Worm (Caenorhabditis elegans) whole organism, L4 larva: ENCODE measurements around the gene spp-22.

Source experiments
- D1046.2 ChIP-seq: fragments of 200-800 bp; sonication (Bioruptor generic); IDR thresholded peaks from 2 replicates; pipeline ENCODE4 v1.3.6; 2022; ENCODE audit warnings: missing genetic modification characterization, missing compliant biosample characterization
- F10B5.3 ChIP-seq: sonication (generic microtip); optimal IDR thresholded peaks from 2 replicates; lab custom pipeline; 2016; ENCODE audit warnings: mild to moderate bottlenecking, missing genetic modification characterization, missing compliant biosample characterization
- F26F4.8 ChIP-seq: fragments of 200-800 bp; sonication (Bioruptor generic); conservative IDR thresholded peaks from 2 replicates; pipeline ENCODE4 v1.3.6; 2022; ENCODE audit warnings: missing genetic modification characterization, missing compliant biosample characterization
- F49E8.2 ChIP-seq: sonication (generic microtip); optimal IDR thresholded peaks from 2 replicates; lab custom pipeline; 2016; ENCODE audit warnings: missing compliant biosample characterization, mild to moderate bottlenecking, missing genetic modification characterization, borderline replicate concordance
- R02D3.7 ChIP-seq: fragments of 150-350 bp; sonication (generic microtip); optimal IDR thresholded peaks from 3 replicates; lab custom pipeline; 2014; ENCODE audit warnings: missing biosample characterization, missing genetic modification characterization
- T26A8.4 ChIP-seq: fragments of 200-800 bp; sonication (Bioruptor generic); IDR thresholded peaks from 2 replicates; pipeline ENCODE4 v1.3.6; 2022; ENCODE audit warnings: missing genetic modification characterization, missing compliant biosample characterization
- ZK546.5 ChIP-seq, 2 experiments: sonication (generic microtip); optimal IDR thresholded peaks; 2 replicates each; lab custom pipeline; 2017; ENCODE audit warnings: missing biosample characterization in 2 of 2, missing genetic modification characterization in 2 of 2
- aha-1 ChIP-seq: fragments of 150-350 bp; peaks from one replicate; lab custom pipeline; 2014; ENCODE audit warnings: missing biosample characterization, missing genetic modification characterization
- ama-1 ChIP-seq: fragments of 150-350 bp; optimal IDR thresholded peaks from 2 replicates; lab custom pipeline; 2014; ENCODE audit warnings: inconsistent platforms, mixed read lengths
- arid-1 ChIP-seq: fragments of 200-800 bp; sonication (Bioruptor generic); conservative IDR thresholded peaks from 2 replicates; pipeline ENCODE4 v1.3.6; 2022; ENCODE audit warnings: missing genetic modification reagents, missing genetic modification characterization, missing compliant biosample characterization
- attf-4 ChIP-seq: sonication (generic microtip); optimal IDR thresholded peaks from 3 replicates; lab custom pipeline; 2017; ENCODE audit warnings: missing biosample characterization, missing genetic modification characterization
- ceh-32 ChIP-seq: sonication (generic microtip); optimal IDR thresholded peaks from 2 replicates; lab custom pipeline; 2016; ENCODE audit warnings: mild to moderate bottlenecking, missing genetic modification characterization, missing compliant biosample characterization; ENCODE audit not compliant: poor library complexity
- ceh-44 ChIP-seq: fragments of 200-800 bp; sonication (Bioruptor generic); IDR thresholded peaks from 2 replicates; pipeline ENCODE4 v1.3.6; 2022; ENCODE audit warnings: missing genetic modification reagents, missing genetic modification characterization, missing compliant biosample characterization
- ceh-62 ChIP-seq: sonication (generic microtip); optimal IDR thresholded peaks from 2 replicates; lab custom pipeline; 2017; ENCODE audit warnings: missing biosample characterization, missing genetic modification characterization
- daf-12 ChIP-seq: fragments of 150-350 bp; optimal IDR thresholded peaks from 2 replicates; lab custom pipeline; 2014; ENCODE audit warnings: missing biosample characterization, missing genetic modification reagents, missing genetic modification characterization
- daf-16 ChIP-seq, 3 experiments: sonication (generic microtip); optimal IDR thresholded peaks; 2 replicates each; lab custom pipeline; 2016 to 2017; ENCODE audit warnings: missing genetic modification characterization in 3 of 3, missing genetic modification reagents in 3 of 3, mild to moderate bottlenecking in 2 of 3, missing compliant biosample characterization in 2 of 3, missing biosample characterization in 1 of 3, moderate library complexity in 1 of 3
- daf-8 ChIP-seq: fragments of 200-800 bp; sonication (Bioruptor generic); IDR thresholded peaks from 2 replicates; pipeline ENCODE4 v1.3.6; 2022; ENCODE audit warnings: missing genetic modification characterization, missing compliant biosample characterization
- dmd-6 ChIP-seq: fragments of 200-800 bp; sonication (Bioruptor generic); IDR thresholded peaks from 2 replicates; pipeline ENCODE4 v1.3.6; 2022; ENCODE audit warnings: missing genetic modification reagents, missing genetic modification characterization, missing compliant biosample characterization
- dmd-8 ChIP-seq: fragments of 200-800 bp; sonication (Bioruptor generic); IDR thresholded peaks from 2 replicates; pipeline ENCODE4 v1.3.6; 2022; ENCODE audit warnings: missing genetic modification characterization, missing compliant biosample characterization
- egl-27 ChIP-seq: sonication (generic microtip); optimal IDR thresholded peaks from 3 replicates; lab custom pipeline; 2017; ENCODE audit warnings: missing biosample characterization, missing genetic modification reagents, missing genetic modification characterization
- fos-1 ChIP-seq: fragments of 150-350 bp; optimal IDR thresholded peaks from 2 replicates; lab custom pipeline; 2014; ENCODE audit warnings: missing biosample characterization, missing genetic modification characterization
- hif-1 ChIP-seq, 2 experiments: sonication (generic microtip); optimal IDR thresholded peaks; 2 replicates each; lab custom pipeline; 2016 to 2017; ENCODE audit warnings: missing compliant biosample characterization in 2 of 2, missing genetic modification characterization in 2 of 2, missing genetic modification reagents in 2 of 2, missing genotype in 2 of 2, mild to moderate bottlenecking in 1 of 2
- hmg-1.1 ChIP-seq: fragments of 200-800 bp; sonication (Bioruptor generic); IDR thresholded peaks from 2 replicates; pipeline ENCODE4 v1.3.6; 2022; ENCODE audit warnings: missing genetic modification reagents, missing genetic modification characterization, missing compliant biosample characterization
- lin-1 ChIP-seq: fragments of 200-800 bp; sonication (Bioruptor generic); IDR thresholded peaks from 2 replicates; pipeline ENCODE4 v1.3.6; 2022; ENCODE audit warnings: missing genetic modification reagents, missing genetic modification characterization, missing compliant biosample characterization
- lir-3 ChIP-seq: sonication (generic microtip); optimal IDR thresholded peaks from 2 replicates; lab custom pipeline; 2016; ENCODE audit warnings: mild to moderate bottlenecking, missing genetic modification characterization, missing compliant biosample characterization
- mdl-1 ChIP-seq, 2 experiments: fragments of 150-350 bp in 1 of 2; sonication (generic microtip) in 1 of 2; optimal IDR thresholded peaks; 2 replicates each; lab custom pipeline; 2014 to 2017; ENCODE audit warnings: missing biosample characterization in 2 of 2, missing genetic modification characterization in 2 of 2
- nhr-10 ChIP-seq: fragments of 150-350 bp; optimal IDR thresholded peaks from 2 replicates; lab custom pipeline; 2014; ENCODE audit warnings: missing biosample characterization, missing genetic modification characterization
- nhr-102 ChIP-seq: sonication (generic microtip); optimal IDR thresholded peaks from 2 replicates; lab custom pipeline; 2016; ENCODE audit warnings: mild to moderate bottlenecking, missing genetic modification characterization, moderate library complexity, missing compliant biosample characterization
- nhr-11 ChIP-seq: fragments of 150-350 bp; optimal IDR thresholded peaks from 2 replicates; lab custom pipeline; 2014; ENCODE audit warnings: missing biosample characterization, missing genetic modification characterization
- nhr-48 ChIP-seq: sonication (generic microtip); optimal IDR thresholded peaks from 2 replicates; lab custom pipeline; 2016; ENCODE audit warnings: mild to moderate bottlenecking, missing genetic modification characterization, missing compliant biosample characterization
- php-3 ChIP-seq: fragments of 200-800 bp; sonication (Bioruptor generic); IDR thresholded peaks from 2 replicates; pipeline ENCODE4 v1.3.6; 2022; ENCODE audit warnings: missing genetic modification reagents, missing genetic modification characterization, missing compliant biosample characterization
- pqm-1 ChIP-seq: sonication (generic microtip); optimal IDR thresholded peaks from 2 replicates; lab custom pipeline; 2017; ENCODE audit warnings: missing biosample characterization, missing genetic modification characterization
- rbr-2 ChIP-seq: sonication (generic microtip); optimal IDR thresholded peaks from 2 replicates; lab custom pipeline; 2016; ENCODE audit warnings: missing genotype, missing genetic modification characterization, missing compliant biosample characterization
- skn-1 ChIP-seq: fragments of 150-350 bp; optimal IDR thresholded peaks from 2 replicates; lab custom pipeline; 2014; ENCODE audit warnings: missing biosample characterization, missing genetic modification characterization
- spr-1 ChIP-seq: sonication (generic microtip); optimal IDR thresholded peaks from 2 replicates; lab custom pipeline; 2016; ENCODE audit warnings: mild to moderate bottlenecking, missing genetic modification characterization, missing compliant biosample characterization
- spr-3 ChIP-seq: fragments of 200-800 bp; sonication (Bioruptor generic); optimal IDR thresholded peaks from 2 replicates; lab custom pipeline; 2018; ENCODE audit warnings: mild to moderate bottlenecking, missing genetic modification characterization, missing compliant biosample characterization
- tag-97 ChIP-seq: fragments of 200-800 bp; sonication (Bioruptor generic); IDR thresholded peaks from 2 replicates; pipeline ENCODE4 v1.3.6; 2022; ENCODE audit warnings: missing genetic modification characterization, missing compliant biosample characterization
- tra-1 ChIP-seq: fragments of 200-800 bp; sonication (Bioruptor generic); IDR thresholded peaks from 2 replicates; pipeline ENCODE4 v1.3.6; 2022; ENCODE audit warnings: missing genetic modification reagents, missing genetic modification characterization, missing compliant biosample characterization
- unc-130 ChIP-seq: sonication (generic microtip); optimal IDR thresholded peaks from 2 replicates; lab custom pipeline; 2016; ENCODE audit warnings: missing genetic modification reagents, missing genetic modification characterization, missing compliant biosample characterization
- unc-62 ChIP-seq, 3 experiments: fragments of 150-350 bp in 1 of 3; sonication (generic microtip); optimal IDR thresholded peaks in 2 of 3; peaks in 1 of 3; 1 replicate in 1 of 3; 2 replicates in 2 of 3; lab custom pipeline; 2014 to 2017; ENCODE audit warnings: missing biosample characterization in 3 of 3, missing genetic modification characterization in 3 of 3, missing genetic modification reagents in 3 of 3, missing genotype in 1 of 3
- zag-1 ChIP-seq: fragments of 150-350 bp; optimal IDR thresholded peaks from 2 replicates; lab custom pipeline; 2014; ENCODE audit warnings: missing biosample characterization, missing genetic modification characterization
- zfp-3 ChIP-seq: fragments of 200-800 bp; sonication (Bioruptor generic); conservative IDR thresholded peaks from 2 replicates; pipeline ENCODE4 v1.3.6; 2022; ENCODE audit warnings: missing genetic modification reagents, missing genetic modification characterization, missing compliant biosample characterization
- zip-11 ChIP-seq: fragments of 200-800 bp; sonication (Bioruptor generic); IDR thresholded peaks from 2 replicates; pipeline ENCODE4 v1.3.6; 2022; ENCODE audit warnings: missing genetic modification characterization, missing compliant biosample characterization
- ztf-11 ChIP-seq: fragments of 150-350 bp; optimal IDR thresholded peaks from 2 replicates; lab custom pipeline; 2014; ENCODE audit warnings: missing biosample characterization, missing genetic modification characterization

The spp-22 gene

DNA sequence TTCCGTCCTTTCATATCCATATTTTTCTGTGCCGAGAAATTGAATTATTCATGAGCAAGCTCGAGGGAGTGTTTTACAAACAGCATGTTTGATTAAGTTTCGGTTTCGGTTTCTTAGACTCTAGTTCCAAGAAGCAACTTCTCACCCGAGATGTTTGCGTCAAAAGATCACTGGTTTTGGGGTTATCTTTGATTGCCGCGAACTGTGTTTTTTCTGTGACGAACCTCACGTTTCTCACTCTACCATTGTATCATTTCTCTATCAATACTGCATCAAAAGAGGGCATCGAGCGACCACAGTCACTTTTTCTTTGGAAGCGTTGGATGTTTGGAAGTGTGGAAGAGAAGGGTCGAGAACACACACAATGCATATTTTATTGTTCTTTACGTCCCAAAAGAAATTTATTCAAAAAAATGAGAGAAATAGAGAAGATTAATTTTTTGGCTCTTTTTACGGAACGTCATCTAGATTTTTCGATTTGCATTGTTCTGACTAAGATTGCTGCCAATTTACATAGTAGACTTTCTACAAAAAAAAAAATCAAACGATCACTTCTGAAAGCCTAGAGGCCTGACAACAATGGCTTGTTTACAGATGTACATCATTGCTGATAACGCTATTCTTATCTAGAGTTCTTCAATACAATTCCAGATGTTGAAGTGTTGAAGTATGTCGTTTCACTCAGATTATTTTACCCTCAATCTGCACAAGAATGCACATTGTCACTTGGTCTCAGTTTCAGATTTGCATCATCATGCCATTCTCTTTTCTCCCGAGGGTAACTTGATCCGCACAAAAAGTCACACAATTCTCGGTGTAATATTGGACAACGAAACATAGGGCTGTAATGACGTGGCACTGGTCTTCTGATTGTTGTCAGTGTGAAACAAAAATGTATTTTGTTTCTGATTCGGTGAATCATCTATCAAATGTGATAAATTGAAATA is 21.9 kb downstream of the spp-22 start (continued):
- TF ChIP-seq ceh-32, result no peak
- no peak for TF ChIP-seq fos-1 (tag; lab: Kevin White, UChicago)
- TF ChIP-seq dmd-8 (GFP tag; lab: Robert Waterston, UW), result no peak
- TF ChIP-seq ceh-62 (tag; lab: Kevin White, UChicago), result no peak
- TF ChIP-seq nhr-10 (tag; lab: Kevin White, UChicago), result peak; percentile 15
- peak; percentile 90 for TF ChIP-seq aha-1 (tag; lab: Kevin White, UChicago)
- TF ChIP-seq F10B5.3 (tag; lab: Kevin White, UChicago), result no peak
- peak; percentile 54 for TF ChIP-seq pqm-1 (tag; lab: Kevin White, UChicago)
- TF ChIP-seq daf-16 (GFP tag; optimal IDR thresholded peaks at IDR 0.05; lab: Kevin White, UChicago), result peak in 1 of 2 experiments; percentile 10
- peak; percentile 93 for TF ChIP-seq daf-16 (tag; optimal IDR thresholded peaks at IDR 0.05; lab: Kevin White, UChicago)
- peak; percentile 35 for TF ChIP-seq ama-1 (lab: Kevin White, UChicago)

DNA sequence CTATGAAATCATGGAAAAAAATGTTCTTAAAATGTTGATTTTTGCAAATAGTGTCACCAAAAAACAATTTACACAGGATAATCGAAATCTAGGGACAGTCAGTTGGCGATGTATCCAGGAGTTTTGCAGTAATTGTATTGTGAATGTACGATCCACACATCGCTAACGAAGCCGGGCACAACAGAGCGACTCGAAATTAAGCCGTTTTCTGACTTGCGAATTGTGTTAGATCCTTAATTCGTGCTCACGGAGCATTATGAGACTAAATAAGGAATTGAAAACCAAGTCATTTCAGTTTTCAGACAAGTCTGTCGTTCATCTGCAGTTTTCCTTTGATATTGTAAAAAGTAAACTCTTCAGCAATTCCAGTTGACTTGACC is 22.6 kb downstream of the spp-22 start:
- no peak for TF ChIP-seq T26A8.4 (GFP tag; lab: Robert Waterston, UW)
- TF ChIP-seq unc-62 (GFP tag; optimal IDR thresholded peaks at IDR 0.05 in 1 of 2; lab: Kevin White, UChicago), result peak in 1 of 2 experiments; percentile 92
- no peak for TF ChIP-seq unc-62 (tag; optimal IDR thresholded peaks at IDR 0.05; lab: Kevin White, UChicago)
- TF ChIP-seq zfp-3 (GFP tag; lab: Robert Waterston, UW), result no peak
- TF ChIP-seq attf-4, result no peak
- no peak for TF ChIP-seq unc-130 (GFP tag; lab: Kevin White, UChicago)
- no peak for TF ChIP-seq spr-3 (GFP tag; lab: Kevin White, UChicago)

DNA sequence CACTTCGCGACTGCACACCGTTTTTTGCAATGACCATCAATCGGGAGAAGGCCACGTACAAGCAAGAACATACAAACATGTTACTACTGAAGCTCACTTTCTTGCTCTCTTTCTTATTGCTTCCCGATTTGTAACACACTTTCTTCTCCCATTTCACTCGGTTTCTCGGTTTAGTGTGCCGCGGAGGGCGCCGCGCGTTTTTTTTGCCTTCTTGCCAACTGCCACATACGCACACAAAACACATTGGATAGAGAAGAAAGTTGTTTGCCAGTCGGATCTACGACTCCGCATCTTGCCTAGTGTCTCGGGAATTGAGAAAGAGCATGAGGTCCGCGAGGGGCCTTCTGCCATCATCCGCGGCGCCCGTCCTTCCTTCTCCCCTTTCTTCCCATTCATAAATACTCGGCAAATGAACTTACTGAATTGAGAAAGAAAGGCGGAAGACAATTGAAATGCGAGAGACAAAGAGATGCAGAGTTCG is 23.3 kb downstream of the spp-22 start:
- TF ChIP-seq nhr-102 (tag; lab: Kevin White, UChicago) (no peak), tag-97 (GFP tag; lab: Robert Waterston, UW) (no peak), R02D3.7 (tag; lab: Kevin White, UChicago) (no peak), egl-27 (tag; lab: Kevin White, UChicago) (no peak), F49E8.2 (tag; lab: Kevin White, UChicago) (no peak), zip-11 (GFP tag; lab: Robert Waterston, UW) (no peak), nhr-10 (tag; lab: Kevin White, UChicago) (no peak), attf-4 (peak; percentile 14), spr-1 (peak; percentile 3), ceh-62 (tag; lab: Kevin White, UChicago) (no peak), daf-12 (tag; lab: Kevin White, UChicago) (no peak), ceh-44 (GFP tag; lab: Robert Waterston, UW) (no peak), rbr-2 (tag; lab: Kevin White, UChicago) (peak; percentile 68), tra-1 (GFP tag; lab: Robert Waterston, UW) (no peak), nhr-11 (tag; lab: Kevin White, UChicago) (peak; percentile 25), hmg-1.1 (GFP tag; lab: Robert Waterston, UW) (peak; percentile 79), dmd-8 (GFP tag; lab: Robert Waterston, UW) (no peak), nhr-48 (tag; lab: Kevin White, UChicago) (no peak), lir-3 (no peak), daf-8 (GFP tag; lab: Robert Waterston, UW) (no peak), zfp-3 (GFP tag; lab: Robert Waterston, UW) (no peak), hif-1 (tag; optimal IDR thresholded peaks at IDR 0.05; lab: Kevin White, UChicago) (peak in 1 of 2 experiments; percentile 78), F26F4.8 (no peak), mdl-1 (tag; optimal IDR thresholded peaks at IDR 0.05; lab: Kevin White, UChicago) (peak in 1 of 2 experiments; percentile 37), ZK546.5 (tag; optimal IDR thresholded peaks at IDR 0.05; lab: Kevin White, UChicago) (no peak), ama-1 (lab: Kevin White, UChicago) (no peak), ztf-11 (tag; lab: Kevin White, UChicago) (no peak), arid-1 (GFP tag; lab: Robert Waterston, UW) (no peak), dmd-6 (GFP tag; lab: Robert Waterston, UW) (peak; percentile 51; the same call in 1 of the 2 replicates), php-3 (GFP tag; lab: Robert Waterston, UW) (no peak), D1046.2 (GFP tag; lab: Robert Waterston, UW) (no peak), skn-1 (tag; lab: Kevin White, UChicago) (no peak), zag-1 (tag; lab: Kevin White, UChicago) (no peak), lin-1 (GFP tag; lab: Robert Waterston, UW) (0 out of 2 replicates have a peak, but pooled peaks have one; percentile 22), unc-130 (GFP tag; lab: Kevin White, UChicago) (no peak)
